Worm (Caenorhabditis elegans): ENCODE results near the gene C28F5.1.

The C28F5.1 gene

DNA sequence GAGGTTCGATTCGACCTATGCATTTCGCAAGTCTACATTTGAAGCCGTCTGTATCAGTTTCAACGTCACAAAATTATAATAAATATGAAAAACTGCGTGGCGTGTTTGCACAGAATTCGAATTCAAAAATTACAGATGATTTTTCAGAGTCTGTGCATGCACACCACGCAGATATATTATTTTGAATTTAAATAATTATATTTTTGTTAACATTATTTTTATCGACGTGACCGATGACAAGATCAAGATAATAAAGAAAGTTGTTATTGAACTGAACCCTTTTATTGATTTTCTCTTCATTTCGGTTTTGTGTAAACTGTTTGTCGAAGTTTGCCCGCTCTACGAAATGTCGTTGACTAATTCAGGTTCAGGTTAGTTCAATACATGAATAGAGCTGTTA is at the start of gene C28F5.1:
Gene C28F5.1 (plus strand): TSS at position 301 of the 400 bp plus-strand sequence.
- TF ChIP-seq lsy-12 (tag; optimal IDR thresholded peaks at IDR 0.05) = no peak
- TF ChIP-seq elt-2 (tag; optimal IDR thresholded peaks at IDR 0.05) = no peak
- no peak for TF ChIP-seq snpc-4 (tag; optimal IDR thresholded peaks at IDR 0.05)
- TF ChIP-seq nhr-67 (tag; optimal IDR thresholded peaks at IDR 0.05) = no peak
- TF ChIP-seq R02D3.7 (tag; optimal IDR thresholded peaks at IDR 0.05) = no peak
- TF ChIP-seq unc-39 (tag; optimal IDR thresholded peaks at IDR 0.05) = no peak
- TF ChIP-seq fkh-2 (tag; optimal IDR thresholded peaks at IDR 0.05) = no peak
- TF ChIP-seq nhr-76 (tag; optimal IDR thresholded peaks at IDR 0.05) = no peak
- no peak for TF ChIP-seq lin-39 (tag; optimal IDR thresholded peaks at IDR 0.05)
- no peak for TF ChIP-seq lin-15B (tag; optimal IDR thresholded peaks at IDR 0.05)
- no peak for TF ChIP-seq fos-1 (tag; optimal IDR thresholded peaks at IDR 0.05)
- TF ChIP-seq ama-1 (optimal IDR thresholded peaks at IDR 0.05) = no peak

ce11 chrII:7456184-7456583 is 48.9 kb upstream of the C28F5.1 start, which contains the start of gene D1022.3:
Gene D1022.3 (minus strand): TSS chrII:7456284.
- no peak for TF ChIP-seq ceh-16 (tag; optimal IDR thresholded peaks at IDR 0.05)
- TF ChIP-seq nhr-76 (tag; optimal IDR thresholded peaks at IDR 0.05) = no peak
- TF ChIP-seq nhr-67 (tag; optimal IDR thresholded peaks at IDR 0.05) = no peak
- TF ChIP-seq nhr-43 (tag; optimal IDR thresholded peaks at IDR 0.05; ENCODE audit: poor library complexity, severe bottlenecking) = no peak
- no peak for TF ChIP-seq R02D3.7 (tag; optimal IDR thresholded peaks at IDR 0.05)
- TF ChIP-seq nhr-28 (tag; optimal IDR thresholded peaks at IDR 0.05) = no peak
- TF ChIP-seq lin-39 (tag; optimal IDR thresholded peaks at IDR 0.05) = no peak
- TF ChIP-seq sea-2 (GFP tag; optimal IDR thresholded peaks at IDR 0.05) = no peak
- no peak for TF ChIP-seq snpc-4 (tag; optimal IDR thresholded peaks at IDR 0.05)
- no peak for TF ChIP-seq ztf-4 (tag; optimal IDR thresholded peaks at IDR 0.05)
- no peak for TF ChIP-seq lin-15B (tag; optimal IDR thresholded peaks at IDR 0.05)
- TF ChIP-seq ceh-9 (tag; optimal IDR thresholded peaks at IDR 0.05) = no peak
- TF ChIP-seq ceh-82 (tag; optimal IDR thresholded peaks at IDR 0.05) = no peak
- no peak for TF ChIP-seq nhr-237 (tag; optimal IDR thresholded peaks at IDR 0.05)
- no peak for TF ChIP-seq nhr-23 (tag; optimal IDR thresholded peaks at IDR 0.05)
- no peak for TF ChIP-seq egl-5 (tag; optimal IDR thresholded peaks at IDR 0.05)
- no peak for TF ChIP-seq fos-1 (tag; optimal IDR thresholded peaks at IDR 0.05)
- no peak for TF ChIP-seq elt-1 (tag; optimal IDR thresholded peaks at IDR 0.05)

DNA sequence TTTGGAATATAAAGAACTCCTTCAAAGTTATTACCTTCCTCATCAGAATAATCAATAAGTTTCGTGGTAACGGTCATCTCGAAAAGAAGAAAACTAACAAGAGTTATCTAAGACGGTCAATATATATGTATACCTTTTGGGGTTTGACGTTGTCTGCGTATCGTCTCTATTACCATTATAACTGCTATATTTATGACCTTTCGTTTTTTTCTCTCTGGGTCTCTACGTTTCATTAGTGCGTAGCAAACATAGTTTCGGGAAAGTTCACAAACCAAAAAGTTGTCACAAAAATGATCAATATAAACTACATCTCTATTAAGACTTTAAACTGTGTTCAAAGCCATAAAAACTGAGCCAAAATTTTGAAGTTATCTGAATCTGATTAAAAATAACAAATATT is 47.9 kb upstream of the C28F5.1 start, which contains the start of gene D1022.4:
Gene D1022.4 (minus strand): TSS at position 83 of the 400 bp plus-strand sequence.
- TF ChIP-seq nhr-25 (tag; optimal IDR thresholded peaks at IDR 0.05) = no peak
- TF ChIP-seq snpc-4 (tag; optimal IDR thresholded peaks at IDR 0.05) = no peak
- no peak for TF ChIP-seq egl-5 (tag; optimal IDR thresholded peaks at IDR 0.05)
- no peak for TF ChIP-seq ceh-9 (tag; optimal IDR thresholded peaks at IDR 0.05)
- no peak for TF ChIP-seq aly-2 (tag; optimal IDR thresholded peaks at IDR 0.05)
- no peak for TF ChIP-seq R02D3.7 (tag; optimal IDR thresholded peaks at IDR 0.05)
- TF ChIP-seq lin-15B (tag; optimal IDR thresholded peaks at IDR 0.05) = no peak
- TF ChIP-seq egl-27 (tag; optimal IDR thresholded peaks at IDR 0.05) = no peak
- TF ChIP-seq ztf-11 (tag; optimal IDR thresholded peaks at IDR 0.05) = no peak
- TF ChIP-seq sea-2 (GFP tag; optimal IDR thresholded peaks at IDR 0.05) = no peak
- TF ChIP-seq nhr-23 (tag; optimal IDR thresholded peaks at IDR 0.05) = peak; percentile 13
- no peak for TF ChIP-seq mdl-1 (tag; optimal IDR thresholded peaks at IDR 0.05)
- no peak for TF ChIP-seq nhr-67 (tag; optimal IDR thresholded peaks at IDR 0.05)
- TF ChIP-seq eor-1 (tag; optimal IDR thresholded peaks at IDR 0.05) = no peak
- TF ChIP-seq elt-1 (tag; optimal IDR thresholded peaks at IDR 0.05) = no peak
- no peak for TF ChIP-seq nhr-12 (tag; optimal IDR thresholded peaks at IDR 0.05)
- no peak for TF ChIP-seq hmg-11 (tag; optimal IDR thresholded peaks at IDR 0.05)
- TF ChIP-seq lin-39 (tag; optimal IDR thresholded peaks at IDR 0.05) = no peak
- no peak for TF ChIP-seq nhr-43 (tag; optimal IDR thresholded peaks at IDR 0.05; ENCODE audit: poor library complexity, severe bottlenecking)
- TF ChIP-seq pqm-1 (tag; optimal IDR thresholded peaks at IDR 0.05) = peak; percentile 4
- no peak for TF ChIP-seq skn-1 (tag; optimal IDR thresholded peaks at IDR 0.05)
- no peak for TF ChIP-seq tbx-2 (tag; optimal IDR thresholded peaks at IDR 0.05)
- TF ChIP-seq mml-1 (tag; optimal IDR thresholded peaks at IDR 0.05) = no peak
- TF ChIP-seq nhr-28 (tag; optimal IDR thresholded peaks at IDR 0.05) = no peak
- TF ChIP-seq pha-4 (tag; optimal IDR thresholded peaks at IDR 0.05) = peak; percentile 70
- no peak for TF ChIP-seq jun-1 (tag; optimal IDR thresholded peaks at IDR 0.05)
- TF ChIP-seq nhr-237 (tag; optimal IDR thresholded peaks at IDR 0.05) = no peak
- no peak for TF ChIP-seq zag-1 (tag; optimal IDR thresholded peaks at IDR 0.05)
- TF ChIP-seq daf-12 (tag; optimal IDR thresholded peaks at IDR 0.05) = no peak
- no peak for TF ChIP-seq elt-3 (tag; optimal IDR thresholded peaks at IDR 0.05)
- peak; percentile 42 for TF ChIP-seq elt-2 (tag; optimal IDR thresholded peaks at IDR 0.05)
- TF ChIP-seq ztf-4 (tag; optimal IDR thresholded peaks at IDR 0.05) = no peak
- TF ChIP-seq lsy-12 (tag; optimal IDR thresholded peaks at IDR 0.05) = no peak
- TF ChIP-seq ceh-28 (tag; optimal IDR thresholded peaks at IDR 0.05) = peak; percentile 22
- no peak for TF ChIP-seq nhr-11 (tag; optimal IDR thresholded peaks at IDR 0.05)

Measured in whole organism, L3 larva.